Worm (Caenorhabditis elegans): Measurements from ENCODE around the gene F13D11.3.

F13D11.3 gene

DNA sequence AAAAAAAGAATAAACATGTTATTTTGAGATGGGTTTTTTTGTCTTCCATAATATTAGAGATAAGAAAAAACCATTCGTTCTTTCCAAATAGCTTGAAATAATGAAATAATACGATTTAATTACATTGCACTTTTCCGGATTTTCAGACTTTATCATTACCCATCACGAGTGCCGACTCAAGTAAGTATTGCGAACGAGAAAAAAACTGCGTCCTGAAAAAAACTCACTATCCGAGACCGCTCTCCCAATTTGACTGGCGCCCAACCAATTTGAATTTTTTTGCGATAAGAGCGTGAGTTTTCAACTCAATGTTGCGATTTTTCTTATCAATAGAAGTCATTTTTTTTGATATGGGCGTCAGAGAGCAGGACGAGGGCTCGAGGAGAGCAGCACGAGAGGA lies 7.3 kb upstream of the F13D11.3 start (continued):
- no peak for TF ChIP-seq let-526 (GFP tag; IDR thresholded peaks at IDR 0.05)
- no peak for TF ChIP-seq aptf-2 (GFP tag; conservative IDR thresholded peaks at IDR 0.05)
- TF ChIP-seq mel-28 (tag; optimal IDR thresholded peaks at IDR 0.05; ENCODE audit: borderline replicate concordance): no peak
- TF ChIP-seq mes-4 (tag; optimal IDR thresholded peaks at IDR 0.05): no peak
- TF ChIP-seq snpc-1.3 (tag; optimal IDR thresholded peaks at IDR 0.05; ENCODE audit: insufficient read depth): no peak
- TF ChIP-seq Y53F4B.3 (GFP tag; IDR thresholded peaks at IDR 0.05): no peak
- TF ChIP-seq egrh-3 (GFP tag; IDR thresholded peaks at IDR 0.05): no peak
- TF ChIP-seq ets-4 (GFP tag; optimal IDR thresholded peaks at IDR 0.05): peak; percentile 86
- peak; percentile 40 for TF ChIP-seq pha-4 (tag; optimal IDR thresholded peaks at IDR 0.05)
- TF ChIP-seq cebp-1 (GFP tag; IDR thresholded peaks at IDR 0.05): no peak
- peak; percentile 50 for TF ChIP-seq cebp-1 (tag; optimal IDR thresholded peaks at IDR 0.05)

- peak; percentile 39; the same call in 1 of the 2 replicates for TF ChIP-seq hmg-1.2 (GFP tag; IDR thresholded peaks at IDR 0.05)
- 0 out of 2 replicates have a peak, but pooled peaks have one; percentile 6 for TF ChIP-seq rcor-1 (GFP tag; IDR thresholded peaks at IDR 0.05)
- peak; percentile 46 for TF ChIP-seq zim-3 (tag; optimal IDR thresholded peaks at IDR 0.05)
- no peak for TF ChIP-seq lin-26 (GFP tag; IDR thresholded peaks at IDR 0.05)
- TF ChIP-seq snpc-3.4 (tag; optimal IDR thresholded peaks at IDR 0.05): no peak
- peak; percentile 31 for TF ChIP-seq somi-1 (GFP tag; optimal IDR thresholded peaks at IDR 0.05)
- TF ChIP-seq lin-40 (tag; optimal IDR thresholded peaks at IDR 0.05): peak; percentile 17
- TF ChIP-seq let-526 (GFP tag; IDR thresholded peaks at IDR 0.05): 0 out of 2 replicates have a peak, but pooled peaks have one; percentile 15
- TF ChIP-seq attf-5 (GFP tag; optimal IDR thresholded peaks at IDR 0.05): peak; percentile 8
- no peak for TF ChIP-seq snpc-1.1 (tag; optimal IDR thresholded peaks at IDR 0.05; ENCODE audit: insufficient read depth)
- no peak for TF ChIP-seq die-1 (tag; optimal IDR thresholded peaks at IDR 0.05)
- 0 out of 2 replicates have a peak, but pooled peaks have one; percentile 79 for TF ChIP-seq F37B4.10 (GFP tag; IDR thresholded peaks at IDR 0.05)
- no peak for TF ChIP-seq F23B12.7 (tag; optimal IDR thresholded peaks at IDR 0.05; ENCODE audit: insufficient read depth)
- peak; percentile 67 for TF ChIP-seq K12H6.12 (tag; optimal IDR thresholded peaks at IDR 0.05)
- peak; percentile 93 for TF ChIP-seq zfh-2 (GFP tag; conservative IDR thresholded peaks at IDR 0.05)
- 0 out of 2 replicates have a peak, but pooled peaks have one; percentile 25 for TF ChIP-seq egl-18 (GFP tag; IDR thresholded peaks at IDR 0.05)
- TF ChIP-seq nhr-27 (tag; optimal IDR thresholded peaks at IDR 0.05): no peak
- peak; percentile 42 for TF ChIP-seq chd-7 (tag; optimal IDR thresholded peaks at IDR 0.05)
These were observed 6.4 kb upstream of the F13D11.3 start for ce11 chrX:5811997-5812562.

DNA sequence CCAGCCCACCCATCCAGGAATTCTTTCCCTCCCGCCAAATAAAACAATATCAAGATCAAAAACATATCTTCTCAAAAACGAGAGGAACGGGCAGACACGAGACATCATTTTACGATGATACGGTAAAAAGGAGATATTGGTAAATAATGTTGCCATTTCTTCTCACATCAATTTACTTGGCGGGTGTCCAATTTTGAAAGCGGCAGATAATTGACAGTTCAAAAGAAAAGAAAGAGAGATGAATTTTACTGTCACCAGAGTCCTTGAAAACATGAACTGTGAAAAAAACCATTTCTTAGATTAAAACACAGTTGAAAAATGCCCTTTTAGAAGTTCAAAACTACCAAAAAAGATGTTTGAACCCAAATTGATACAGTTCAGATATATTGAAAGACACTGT lies 5.0 kb upstream of the F13D11.3 start:
- TF ChIP-seq lin-35 (GFP tag; optimal IDR thresholded peaks at IDR 0.05) (no peak), ztf-3 (GFP tag; optimal IDR thresholded peaks at IDR 0.05) (no peak), lsl-1 (GFP tag; optimal IDR thresholded peaks at IDR 0.05) (no peak), K11D2.4 (GFP tag; IDR thresholded peaks at IDR 0.05) (no peak), F55B11.4 (tag; optimal IDR thresholded peaks at IDR 0.05; ENCODE audit: borderline replicate concordance, insufficient read depth) (no peak), efl-1 (GFP tag; optimal IDR thresholded peaks at IDR 0.05) (no peak), lin-26 (GFP tag; IDR thresholded peaks at IDR 0.05) (no peak), sptf-2 (GFP tag; optimal IDR thresholded peaks at IDR 0.05) (no peak), hlh-12 (tag; optimal IDR thresholded peaks at IDR 0.05) (no peak), die-1 (tag; optimal IDR thresholded peaks at IDR 0.05) (no peak), attf-5 (GFP tag; optimal IDR thresholded peaks at IDR 0.05) (no peak), hrde-1 (tag; optimal IDR thresholded peaks at IDR 0.05; ENCODE audit: borderline replicate concordance) (no peak), F23B12.7 (tag; optimal IDR thresholded peaks at IDR 0.05; ENCODE audit: insufficient read depth) (no peak), madf-10 (tag; optimal IDR thresholded peaks at IDR 0.05) (no peak), mes-4 (tag; optimal IDR thresholded peaks at IDR 0.05) (no peak), dpl-1 (GFP tag; optimal IDR thresholded peaks at IDR 0.05) (no peak), lir-1 (GFP tag; conservative IDR thresholded peaks at IDR 0.05) (no peak), hmg-20 (GFP tag; IDR thresholded peaks at IDR 0.05) (no peak)

All from whole organism, young adult.